In the genomic region with DNA sequence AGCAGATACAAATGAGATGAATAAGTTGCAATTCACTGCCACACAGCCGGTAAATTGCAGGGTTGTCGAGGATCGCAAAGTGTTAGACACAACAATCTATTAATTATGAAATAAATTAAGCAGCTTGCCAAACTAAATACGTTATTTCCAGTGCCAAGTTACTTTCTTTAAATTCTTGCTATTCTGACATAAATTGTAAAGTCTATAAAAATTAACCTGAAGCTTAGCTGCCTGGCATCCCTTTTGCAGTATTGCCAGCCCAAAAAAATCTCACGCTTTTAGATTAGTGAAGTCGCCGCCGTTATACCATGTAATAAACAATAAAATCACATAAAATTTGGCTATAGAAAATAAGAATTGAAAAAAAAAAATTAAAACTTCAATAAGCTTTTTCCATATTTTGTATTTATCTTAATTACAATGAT, we compare ENCODE assay signal across 5 fruit fly cellular contexts.
TF ChIP-seq lines count a peak whose summit lies in the region.

No protein-coding gene starts in this region.

TF ChIP-seq in whole organism, adult, 20 proteins besides CTCF, POLR2A, EP300 and RAD21 (continued from another document):
- TF ChIP-seq CG1620 (GFP tag; optimal IDR thresholded peaks at IDR 0.05; lab: Kevin White, UChicago) (peak; percentile 91), Clk (GFP tag; optimal IDR thresholded peaks at IDR 0.05; lab: Kevin White, UChicago) (peak; percentile 84), cnc (optimal IDR thresholded peaks at IDR 0.05; lab: Kevin White, UChicago) (peak; percentile 86 to 90), cic (GFP tag; optimal IDR thresholded peaks at IDR 0.05; lab: Kevin White, UChicago) (peak; percentile 52)

TF ChIP-seq in whole organism, embryonic, 481 proteins besides CTCF, POLR2A, EP300 and RAD21 (continued from another document and continues in another):
- TF ChIP-seq CG9437 (GFP tag; optimal IDR thresholded peaks at IDR 0.05; lab: Kevin White, UChicago) (peak; percentile 73), Deaf1 (tag; optimal IDR thresholded peaks at IDR 0.05; lab: Kevin White, UChicago) (peak; percentile 67), CG2120 (GFP tag; optimal IDR thresholded peaks at IDR 0.05; lab: Kevin White, UChicago) (peak; percentile 95), jing (GFP tag; optimal IDR thresholded peaks at IDR 0.05; lab: Kevin White, UChicago) (peak; percentile 78), Asciz (GFP tag; optimal IDR thresholded peaks at IDR 0.05; lab: Kevin White, UChicago) (peak; percentile 86), HLH4C (GFP tag; IDR thresholded peaks at IDR 0.05; lab: Robert Waterston, UW; ENCODE audit: partially characterized antibody) (no peak; the same call in 2 of the 3 replicates), sim (GFP tag; IDR thresholded peaks at IDR 0.05; lab: Robert Waterston, UW) (0 out of 2 replicates have a peak, but pooled peaks have one; percentile 51), Elba2 (GFP tag; optimal IDR thresholded peaks at IDR 0.05; lab: Kevin White, UChicago) (peak; percentile 43), caup (GFP tag; optimal IDR thresholded peaks at IDR 0.05; lab: Kevin White, UChicago; ENCODE audit: severe bottlenecking) (peak; percentile 83), CG33557 (GFP tag; optimal IDR thresholded peaks at IDR 0.05; lab: Kevin White, UChicago) (peak; percentile 78), CG18476 (GFP tag; optimal IDR thresholded peaks at IDR 0.05; lab: Kevin White, UChicago) (peak; percentile 61), CG11560 (tag; IDR thresholded peaks at IDR 0.05; lab: Robert Waterston, UW) (peak; percentile 33; the same call in 1 of the 3 replicates), CG42726 (GFP tag; IDR thresholded peaks at IDR 0.05; lab: Robert Waterston, UW; ENCODE audit: partially characterized antibody) (no peak), fd102C (GFP tag; optimal IDR thresholded peaks at IDR 0.05; lab: Kevin White, UChicago) (no peak), CG13775 (GFP tag; optimal IDR thresholded peaks at IDR 0.05; lab: Kevin White, UChicago) (peak; percentile 87), pfk (GFP tag; optimal IDR thresholded peaks at IDR 0.05; lab: Kevin White, UChicago) (no peak), CG18262 (tag; optimal IDR thresholded peaks at IDR 0.05; lab: Kevin White, UChicago) (peak; percentile 91), CG11723 (GFP tag; optimal IDR thresholded peaks at IDR 0.05; lab: Kevin White, UChicago) (peak; percentile 76), otp (GFP tag; IDR thresholded peaks at IDR 0.05; lab: Robert Waterston, UW) (peak; percentile 92), Myb (GFP tag; optimal IDR thresholded peaks at IDR 0.05; lab: Kevin White, UChicago) (peak; percentile 74), CG11695 (GFP tag; IDR thresholded peaks at IDR 0.05; lab: Robert Waterston, UW) (peak; percentile 88), cad (GFP tag; optimal IDR thresholded peaks at IDR 0.05; lab: Kevin White, UChicago) (no peak), CG6254 (GFP tag; optimal IDR thresholded peaks at IDR 0.05; lab: Kevin White, UChicago) (peak; percentile 84), CG8290 (GFP tag; optimal IDR thresholded peaks at IDR 0.05; lab: Kevin White, UChicago) (peak; percentile 50), CG8290 (tag; optimal IDR thresholded peaks at IDR 0.05; lab: Kevin White, UChicago) (peak; percentile 80 to 92), Drgx (GFP tag; IDR thresholded peaks at IDR 0.05; lab: Robert Waterston, UW) (peak; percentile 96), lmd (GFP tag; IDR thresholded peaks at IDR 0.05; lab: Robert Waterston, UW) (peak; percentile 84), CG4617 (GFP tag; optimal IDR thresholded peaks at IDR 0.05; lab: Kevin White, UChicago; ENCODE audit: borderline replicate concordance) (peak; percentile 72), CG4707 (GFP tag; optimal IDR thresholded peaks at IDR 0.05; lab: Kevin White, UChicago) (peak; percentile 82)

TF ChIP-seq in whole organism, prepupa, 60 proteins besides CTCF, POLR2A, EP300 and RAD21 (continued from another document and continues in another):
- TF ChIP-seq CG6792 (GFP tag; optimal IDR thresholded peaks at IDR 0.05; lab: Kevin White, UChicago) (peak; percentile 94), Eip75B (GFP tag; optimal IDR thresholded peaks at IDR 0.05; lab: Kevin White, UChicago) (peak; percentile 98), Ets96B (tag; optimal IDR thresholded peaks at IDR 0.05; lab: Kevin White, UChicago) (peak; percentile 95), Sox102F (GFP tag; optimal IDR thresholded peaks at IDR 0.05; lab: Kevin White, UChicago) (peak; percentile 97), Sox15 (GFP tag; optimal IDR thresholded peaks at IDR 0.05; lab: Kevin White, UChicago) (peak; percentile 95), topi (GFP tag; optimal IDR thresholded peaks at IDR 0.05; lab: Kevin White, UChicago) (peak; percentile 97), CG11294 (GFP tag; IDR thresholded peaks at IDR 0.05; lab: Robert Waterston, UW) (peak; percentile 93), CG9139 (GFP tag; optimal IDR thresholded peaks at IDR 0.05; lab: Kevin White, UChicago) (peak; percentile 92), CG31627 (GFP tag; optimal IDR thresholded peaks at IDR 0.05; lab: Kevin White, UChicago) (peak; percentile 98), CG34406 (GFP tag; optimal IDR thresholded peaks at IDR 0.05; lab: Kevin White, UChicago) (peak; percentile 95), CG11902 (GFP tag; optimal IDR thresholded peaks at IDR 0.05; lab: Kevin White, UChicago) (peak; percentile 93), Eip78C (GFP tag; lab: Kevin White, UChicago) (peak; percentile 98), fkh (GFP tag; optimal IDR thresholded peaks at IDR 0.05; lab: Kevin White, UChicago) (no peak), CG15336 (GFP tag; IDR thresholded peaks at IDR 0.05; lab: Robert Waterston, UW) (peak; percentile 95), acj6 (GFP tag; optimal IDR thresholded peaks at IDR 0.05; lab: Kevin White, UChicago) (peak; percentile 98), CG32006 (GFP tag; optimal IDR thresholded peaks at IDR 0.05; lab: Kevin White, UChicago) (peak; percentile 97), CG8319 (GFP tag; optimal IDR thresholded peaks at IDR 0.05; lab: Kevin White, UChicago) (peak; percentile 94), spab (GFP tag; optimal IDR thresholded peaks at IDR 0.05; lab: Kevin White, UChicago) (peak; percentile 84), Hr4 (GFP tag; optimal IDR thresholded peaks at IDR 0.05; lab: Kevin White, UChicago) (peak; percentile 98), Ets21C (GFP tag; optimal IDR thresholded peaks at IDR 0.05; lab: Kevin White, UChicago) (peak; percentile 96), CG8632 (GFP tag; optimal IDR thresholded peaks at IDR 0.05; lab: Kevin White, UChicago) (peak; percentile 96), CG3919 (GFP tag; optimal IDR thresholded peaks at IDR 0.05; lab: Kevin White, UChicago) (peak; percentile 97), Hr39 (GFP tag; optimal IDR thresholded peaks at IDR 0.05; lab: Kevin White, UChicago) (peak; percentile 98), esn (GFP tag; optimal IDR thresholded peaks at IDR 0.05; lab: Kevin White, UChicago) (peak; percentile 97), Smox (GFP tag; optimal IDR thresholded peaks at IDR 0.05; lab: Kevin White, UChicago) (peak; percentile 97), Lpt (GFP tag; optimal IDR thresholded peaks at IDR 0.05; lab: Kevin White, UChicago) (peak; percentile 93), dsx (GFP tag; optimal IDR thresholded peaks at IDR 0.05; lab: Kevin White, UChicago; ENCODE audit: poor library complexity, severe bottlenecking) (peak; percentile 95), CG8119 (GFP tag; IDR thresholded peaks at IDR 0.05; lab: Robert Waterston, UW) (peak; percentile 95), Hr38 (GFP tag; optimal IDR thresholded peaks at IDR 0.05; lab: Kevin White, UChicago) (peak; percentile 68), CG7368 (GFP tag; optimal IDR thresholded peaks at IDR 0.05; lab: Kevin White, UChicago) (peak; percentile 95), net (GFP tag; optimal IDR thresholded peaks at IDR 0.05; lab: Kevin White, UChicago) (peak; percentile 97)

TF ChIP-seq in whole organism, pupa, 21 proteins besides CTCF, POLR2A, EP300 and RAD21 (continued from another document):
- TF ChIP-seq gl (tag; optimal IDR thresholded peaks at IDR 0.05; lab: Kevin White, UChicago), result peak; percentile 87
- peak; percentile 94 for TF ChIP-seq CG9948 (tag; optimal IDR thresholded peaks at IDR 0.05; lab: Kevin White, UChicago)
TF ChIP-seq in whole organism, pupa: peak in this region for 20.

TF ChIP-seq in whole organism, wandering third instar larva, 38 proteins besides CTCF, POLR2A, EP300 and RAD21 (continued from another document):
- TF ChIP-seq CG9705 (GFP tag; optimal IDR thresholded peaks at IDR 0.05; lab: Kevin White, UChicago) (peak; percentile 95), Sp1 (GFP tag; optimal IDR thresholded peaks at IDR 0.05; lab: Kevin White, UChicago) (peak; percentile 96), woc (GFP tag; optimal IDR thresholded peaks at IDR 0.05; lab: Kevin White, UChicago) (peak; percentile 98), br (GFP tag; optimal IDR thresholded peaks at IDR 0.05; lab: Kevin White, UChicago) (peak; percentile 98), dsf (GFP tag; optimal IDR thresholded peaks at IDR 0.05; lab: Kevin White, UChicago; ENCODE audit: borderline replicate concordance) (peak; percentile 89), Myc (optimal IDR thresholded peaks at IDR 0.05; lab: Kevin White, UChicago) (no peak), Jra (GFP tag; optimal IDR thresholded peaks at IDR 0.05; lab: Kevin White, UChicago) (peak; percentile 86), h (GFP tag; optimal IDR thresholded peaks at IDR 0.05; lab: Kevin White, UChicago) (peak; percentile 98), Mio (GFP tag; optimal IDR thresholded peaks at IDR 0.05; lab: Kevin White, UChicago) (peak; percentile 77), ey (GFP tag; optimal IDR thresholded peaks at IDR 0.05; lab: Kevin White, UChicago) (peak; percentile 97), psq (GFP tag; optimal IDR thresholded peaks at IDR 0.05; lab: Kevin White, UChicago) (peak; percentile 91), rgr (GFP tag; optimal IDR thresholded peaks at IDR 0.05; lab: Kevin White, UChicago) (peak; percentile 98), Dif (GFP tag; optimal IDR thresholded peaks at IDR 0.05; lab: Kevin White, UChicago; ENCODE audit: partially characterized antibody) (no peak), GATAd (GFP tag; optimal IDR thresholded peaks at IDR 0.05; lab: Kevin White, UChicago) (peak; percentile 83), jim (GFP tag; optimal IDR thresholded peaks at IDR 0.05; lab: Kevin White, UChicago) (no peak), Hr83 (GFP tag; optimal IDR thresholded peaks at IDR 0.05; lab: Kevin White, UChicago; ENCODE audit: poor library complexity, severe bottlenecking) (peak; percentile 88), Dfd (GFP tag; optimal IDR thresholded peaks at IDR 0.05; lab: Kevin White, UChicago) (peak; percentile 49), lola (GFP tag; optimal IDR thresholded peaks at IDR 0.05; lab: Kevin White, UChicago) (no peak)
TF ChIP-seq in whole organism, wandering third instar larva: peak in this region for 26.
